Worm (Caenorhabditis elegans): ENCODE measurements around the gene cysl-4.

DNA sequence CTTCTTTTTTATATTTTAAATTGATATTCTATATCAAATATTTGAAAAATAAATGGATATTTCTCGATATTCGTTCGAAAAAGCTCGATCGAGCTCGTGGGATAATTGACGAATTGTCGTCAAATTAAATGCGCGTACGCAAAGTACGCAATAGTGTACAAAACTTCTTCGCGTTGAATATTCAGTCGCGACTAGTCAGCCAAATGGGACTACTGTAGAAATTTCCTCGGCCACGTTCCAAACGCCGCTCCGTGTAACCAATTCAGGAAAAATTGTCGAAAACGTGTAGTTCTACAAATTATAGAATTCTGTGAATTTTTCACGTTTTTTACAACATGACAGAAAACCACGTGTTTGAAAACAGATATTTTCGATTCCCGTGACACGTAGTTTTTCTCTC is 3.7 kb downstream of the cysl-4 start:
- TF ChIP-seq ama-1 (optimal IDR thresholded peaks at IDR 0.05) (no peak), tbx-37 (GFP tag; conservative IDR thresholded peaks at IDR 0.05) (no peak), hnd-1 (tag; optimal IDR thresholded peaks at IDR 0.05) (no peak), B0310.2 (tag; optimal IDR thresholded peaks at IDR 0.05) (no peak), ceh-13 (GFP tag; optimal IDR thresholded peaks at IDR 0.05) (no peak), hmbx-1 (tag; optimal IDR thresholded peaks at IDR 0.05) (no peak), ets-7 (tag; optimal IDR thresholded peaks at IDR 0.05) (no peak), tra-4 (tag; optimal IDR thresholded peaks at IDR 0.05) (no peak), sea-1 (GFP tag; conservative IDR thresholded peaks at IDR 0.05) (no peak)
